Fruit fly (Drosophila melanogaster) whole organism, wandering third instar larva: ENCODE results near the gene Abd-B.

Experiments
- Abd-B ChIP-seq: fragments of >200 bp; optimal IDR thresholded peaks from 2 replicates; lab custom pipeline; 2017; ENCODE audit warnings: missing biosample characterization, missing genetic modification characterization
- CG9705 ChIP-seq: fragments of 200-800 bp; sonication (Bioruptor generic); optimal IDR thresholded peaks from 2 replicates; lab custom pipeline; 2018; ENCODE audit warnings: missing biosample characterization, mild to moderate bottlenecking, missing genetic modification characterization
- CrebA ChIP-seq: fragments of 200-800 bp; sonication (Bioruptor generic); optimal IDR thresholded peaks from 2 replicates; lab custom pipeline; 2016; ENCODE audit warnings: missing biosample characterization, mild to moderate bottlenecking, missing genetic modification characterization, borderline replicate concordance
- Dif ChIP-seq: fragments of 200-275, 200-300 bp; sonication (Bioruptor generic); optimal IDR thresholded peaks from 2 replicates; lab custom pipeline; 2018; ENCODE audit warnings: missing biosample characterization, missing genetic modification characterization; ENCODE audit not compliant: partially characterized antibody
- GATAd ChIP-seq: sonication (Bioruptor generic); optimal IDR thresholded peaks from 2 replicates; lab custom pipeline; 2016; ENCODE audit warnings: missing biosample characterization, missing genetic modification characterization
- HLH106 ChIP-seq: fragments of 200-800 bp; optimal IDR thresholded peaks from 3 replicates; lab custom pipeline; 2019; ENCODE audit warnings: missing biosample characterization, mild to moderate bottlenecking, missing genetic modification characterization, moderate library complexity
- Hnf4 ChIP-seq: fragments of 200-800 bp; sonication (Bioruptor generic); optimal IDR thresholded peaks from 2 replicates; lab custom pipeline; 2016; ENCODE audit warnings: missing biosample characterization, mild to moderate bottlenecking, missing genetic modification characterization
- Hr78 ChIP-seq: fragments of >200 bp; optimal IDR thresholded peaks from 2 replicates; lab custom pipeline; 2017; ENCODE audit warnings: missing biosample characterization, missing genetic modification characterization
- Hr83 ChIP-seq: fragments of 200-300 bp; sonication (Bioruptor generic); optimal IDR thresholded peaks from 2 replicates; lab custom pipeline; 2016; ENCODE audit warnings: missing biosample characterization, mild to moderate bottlenecking, missing genetic modification characterization, moderate library complexity; ENCODE audit not compliant: poor library complexity, severe bottlenecking
- Myc ChIP-seq: fragments of >200 bp; optimal IDR thresholded peaks from 2 replicates; lab custom pipeline; 2017
- OdsH ChIP-seq: fragments of 200-800 bp; sonication (Bioruptor generic); optimal IDR thresholded peaks from 2 replicates; lab custom pipeline; 2016; ENCODE audit warnings: missing biosample characterization, mild to moderate bottlenecking, missing genetic modification characterization
- Rel ChIP-seq, 2 experiments: fragments of 200-800 bp; sonication (Bioruptor generic) in 1 of 2; optimal IDR thresholded peaks; 2 replicates in 1 of 2; 3 replicates in 1 of 2; lab custom pipeline; 2016 to 2019; ENCODE audit warnings: mild to moderate bottlenecking in 2 of 2, missing biosample characterization in 2 of 2, missing genetic modification characterization in 2 of 2, moderate library complexity in 1 of 2
- Sp1 ChIP-seq: fragments of 200-800 bp; sonication (Bioruptor generic); optimal IDR thresholded peaks from 3 replicates; lab custom pipeline; 2019; ENCODE audit warnings: missing biosample characterization, mild to moderate bottlenecking, missing genetic modification characterization, moderate library complexity
- br ChIP-seq: fragments of 200-800 bp; sonication (Bioruptor generic); optimal IDR thresholded peaks from 2 replicates; lab custom pipeline; 2016; ENCODE audit warnings: missing biosample characterization, missing genetic modification characterization
- dl ChIP-seq, 2 experiments: fragments of 175-275, 200-275 bp in 1 of 2; fragments of 200-275 bp in 1 of 2; sonication (Bioruptor generic); optimal IDR thresholded peaks; lab custom pipeline; 2018; ENCODE audit warnings: mild to moderate bottlenecking in 2 of 2, missing biosample characterization in 2 of 2, missing genetic modification characterization in 2 of 2, moderate library complexity in 2 of 2; ENCODE audit not compliant: partially characterized antibody in 2 of 2, insufficient read depth in 1 of 2
- dmrt93B ChIP-seq: fragments of 200-800 bp; sonication (Bioruptor generic); optimal IDR thresholded peaks from 2 replicates; lab custom pipeline; 2018; ENCODE audit warnings: missing biosample characterization, mild to moderate bottlenecking, missing genetic modification characterization
- dsf ChIP-seq: sonication (Bioruptor generic); optimal IDR thresholded peaks from 2 replicates; lab custom pipeline; 2016; ENCODE audit warnings: missing biosample characterization, missing genetic modification characterization, borderline replicate concordance
- ey ChIP-seq: fragments of 200-800 bp; sonication (Bioruptor generic); optimal IDR thresholded peaks from 2 replicates; lab custom pipeline; 2016; ENCODE audit warnings: missing biosample characterization, missing genetic modification characterization
- foxo ChIP-seq, 2 experiments: fragments of 200-800 bp; sonication (Bioruptor generic); optimal IDR thresholded peaks; 2 replicates in 1 of 2; 3 replicates in 1 of 2; lab custom pipeline; 2016 to 2017; ENCODE audit warnings: missing biosample characterization in 2 of 2, missing genetic modification characterization in 2 of 2
- fru ChIP-seq: fragments of 200-800 bp; sonication (Bioruptor generic); optimal IDR thresholded peaks from 3 replicates; lab custom pipeline; 2016; ENCODE audit warnings: missing biosample characterization, mild to moderate bottlenecking, missing genetic modification characterization
- h ChIP-seq: fragments of 200-800 bp; sonication (Bioruptor generic); optimal IDR thresholded peaks from 3 replicates; lab custom pipeline; 2016; ENCODE audit warnings: missing biosample characterization, mild to moderate bottlenecking, missing genetic modification characterization
- jim ChIP-seq: fragments of 175-275, 200-325 bp; sonication (Bioruptor generic); optimal IDR thresholded peaks from 2 replicates; lab custom pipeline; 2016; ENCODE audit warnings: missing biosample characterization, mild to moderate bottlenecking, missing genetic modification characterization
- lola ChIP-seq: fragments of >200 bp; optimal IDR thresholded peaks from 2 replicates; lab custom pipeline; 2017; ENCODE audit warnings: missing biosample characterization, missing genetic modification characterization
- pan ChIP-seq: fragments of >200 bp; optimal IDR thresholded peaks from 2 replicates; lab custom pipeline; 2017
- psq ChIP-seq: fragments of 200-800 bp; sonication (Bioruptor generic); optimal IDR thresholded peaks from 3 replicates; lab custom pipeline; 2017; ENCODE audit warnings: missing biosample characterization, mild to moderate bottlenecking, missing genetic modification characterization, moderate library complexity
- rgr ChIP-seq: fragments of 200-800 bp; sonication (Bioruptor generic); optimal IDR thresholded peaks from 3 replicates; lab custom pipeline; 2016; ENCODE audit warnings: missing biosample characterization, mild to moderate bottlenecking, missing genetic modification characterization
- sage ChIP-seq: fragments of 200-800 bp; sonication (Bioruptor generic); optimal IDR thresholded peaks from 2 replicates; lab custom pipeline; 2016; ENCODE audit warnings: missing biosample characterization, mild to moderate bottlenecking, missing genetic modification characterization
- sv ChIP-seq: fragments of 200-800 bp; sonication (Bioruptor generic); optimal IDR thresholded peaks from 3 replicates; lab custom pipeline; 2016; ENCODE audit warnings: missing biosample characterization, missing genetic modification characterization
- tai ChIP-seq: sonication (Bioruptor generic); optimal IDR thresholded peaks from 2 replicates; lab custom pipeline; 2016; ENCODE audit warnings: missing biosample characterization, missing genetic modification characterization
- usp ChIP-seq: fragments of >200 bp; optimal IDR thresholded peaks from 2 replicates; lab custom pipeline; 2017; ENCODE audit warnings: missing biosample characterization, missing genetic modification characterization

The Abd-B gene

DNA sequence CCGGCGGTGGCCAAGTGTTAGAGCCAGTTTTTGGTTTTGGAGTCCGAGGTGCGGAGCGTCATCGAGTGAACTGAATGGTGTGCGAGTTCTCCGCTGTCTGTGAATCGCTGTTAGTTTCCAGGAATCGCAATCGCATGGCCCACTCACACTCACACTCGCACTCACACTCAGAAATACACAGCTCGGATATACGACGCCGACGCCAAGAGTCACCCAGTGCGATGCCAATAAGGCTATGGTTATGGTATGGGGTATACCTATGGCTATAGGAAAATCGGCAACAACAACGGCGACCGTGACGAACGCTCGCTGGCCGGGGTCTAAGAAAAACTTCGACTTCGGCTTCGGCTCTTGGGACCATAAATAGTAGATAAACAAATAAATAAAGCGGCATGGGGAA, at the start of gene Abd-B:
Gene Abd-B (minus strand): TSS at position 101 of the 400 bp plus-strand sequence.
- TF ChIP-seq dsf (GFP tag; lab: Kevin White, UChicago) (no peak), Hr78 (GFP tag; lab: Kevin White, UChicago) (no peak), foxo (GFP tag; optimal IDR thresholded peaks at IDR 0.05; lab: Kevin White, UChicago) (no peak)
- TF ChIP-seq, all 38 proteins: peak for 0

DNA sequence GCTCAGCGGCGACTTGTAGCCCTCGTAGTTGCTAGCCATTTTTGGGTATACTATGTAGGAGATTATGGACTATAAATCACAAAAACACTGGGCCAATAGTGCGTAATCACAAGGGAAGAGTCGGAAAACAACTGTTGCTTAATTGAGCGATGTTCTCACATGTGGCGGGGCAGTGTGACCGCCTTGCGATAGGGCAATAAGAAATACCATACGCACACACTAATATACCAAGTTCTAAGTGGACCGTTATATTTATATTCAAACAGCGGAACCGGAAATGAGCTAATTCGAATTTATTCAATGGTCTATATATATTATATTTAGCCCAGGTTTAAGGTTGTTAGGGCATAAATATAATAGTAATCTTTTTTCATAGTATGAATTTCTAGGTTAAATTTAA, 48.9 kb upstream of the Abd-B start, which contains the start of gene Adsl:
Gene Adsl (minus strand): TSS at position 165 of the 400 bp plus-strand sequence.
- TF ChIP-seq br (peak; percentile 29), Hnf4 (peak; percentile 38), CG9705 (GFP tag; lab: Kevin White, UChicago) (peak; percentile 65), foxo (GFP tag; optimal IDR thresholded peaks at IDR 0.05; lab: Kevin White, UChicago) (peak in 1 of 2 experiments; percentile 37), h (GFP tag; lab: Kevin White, UChicago) (peak; percentile 57), rgr (GFP tag; lab: Kevin White, UChicago) (no peak), dmrt93B (GFP tag; lab: Kevin White, UChicago) (peak; percentile 63), sv (peak; percentile 15), Dif (GFP tag; lab: Kevin White, UChicago) (no peak), Hr83 (GFP tag; lab: Kevin White, UChicago) (peak; percentile 46), sage (GFP tag; lab: Kevin White, UChicago) (peak; percentile 34), HLH106 (tag; lab: Kevin White, UChicago) (peak; percentile 54), OdsH (GFP tag; lab: Kevin White, UChicago) (peak; percentile 53), Sp1 (GFP tag; lab: Kevin White, UChicago) (peak; percentile 66), ey (GFP tag; lab: Kevin White, UChicago) (no peak), CrebA (GFP tag; lab: Kevin White, UChicago) (peak; percentile 32), fru (GFP tag; lab: Kevin White, UChicago) (no peak)

DNA sequence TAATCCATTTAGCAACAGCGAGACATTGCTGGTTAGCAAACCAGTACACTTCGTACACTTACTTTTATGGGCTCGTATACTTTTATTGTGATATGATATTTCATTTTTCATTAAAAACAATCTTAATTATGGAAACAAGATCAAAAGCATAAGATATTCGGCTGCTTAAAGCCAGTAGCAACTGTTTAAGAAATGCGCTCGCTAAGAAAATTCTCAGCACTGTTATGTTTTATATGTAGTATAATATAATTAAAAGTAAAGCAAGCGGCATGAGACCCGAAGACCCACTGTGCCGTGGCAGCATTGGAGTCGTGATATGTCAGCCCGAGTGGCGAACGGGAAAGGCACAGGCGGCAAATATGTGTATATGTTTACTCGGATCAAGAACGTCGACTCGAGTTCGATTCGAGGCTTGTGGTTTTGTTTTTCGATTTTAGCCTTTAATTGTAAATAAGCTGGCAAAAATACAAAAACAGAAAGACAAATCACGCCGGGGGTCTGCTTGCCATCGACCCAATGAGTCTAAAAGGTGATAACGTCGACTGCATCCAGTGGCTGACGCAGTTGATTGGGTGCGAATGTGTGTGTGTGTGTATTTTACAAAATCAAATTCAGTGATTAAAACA, 47.0 kb upstream of the Abd-B start:
- TF ChIP-seq psq (GFP tag; lab: Kevin White, UChicago), result no peak
- TF ChIP-seq Rel (GFP tag; optimal IDR thresholded peaks at IDR 0.05; lab: Kevin White, UChicago), result no peak
- TF ChIP-seq Rel (tag; optimal IDR thresholded peaks at IDR 0.05; lab: Kevin White, UChicago), result peak; percentile 39

DNA sequence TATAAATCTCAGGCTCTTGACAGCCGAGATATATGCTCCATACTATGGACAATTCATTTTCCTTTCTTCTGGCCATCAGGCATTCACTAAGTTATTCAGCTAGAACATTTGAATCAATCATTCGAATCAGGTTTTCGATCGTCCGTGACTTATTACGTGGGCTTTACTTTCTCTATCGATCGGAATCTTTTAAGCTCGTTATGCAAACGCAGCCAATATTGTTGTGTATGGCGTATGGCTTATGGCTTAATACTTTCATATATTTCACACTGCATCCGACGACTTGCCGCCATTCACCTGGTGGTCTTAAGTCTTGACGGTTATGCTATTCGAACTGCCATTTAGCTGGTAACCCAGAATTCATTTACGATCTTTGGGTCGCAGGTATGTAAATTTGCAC, 44.2 kb upstream of the Abd-B start:
- TF ChIP-seq jim (GFP tag; lab: Kevin White, UChicago) (no peak), sv (no peak), GATAd (GFP tag; lab: Kevin White, UChicago) (no peak), dl (GFP tag; optimal IDR thresholded peaks at IDR 0.05; lab: Kevin White, UChicago; ENCODE audit: insufficient read depth in 1 of 2, partially characterized antibody in 2 of 2) (no peak), OdsH (GFP tag; lab: Kevin White, UChicago) (no peak), h (GFP tag; lab: Kevin White, UChicago) (no peak), Dif (GFP tag; lab: Kevin White, UChicago) (no peak), lola (no peak), HLH106 (tag; lab: Kevin White, UChicago) (no peak), tai (no peak), fru (GFP tag; lab: Kevin White, UChicago) (no peak), rgr (GFP tag; lab: Kevin White, UChicago) (no peak)

DNA sequence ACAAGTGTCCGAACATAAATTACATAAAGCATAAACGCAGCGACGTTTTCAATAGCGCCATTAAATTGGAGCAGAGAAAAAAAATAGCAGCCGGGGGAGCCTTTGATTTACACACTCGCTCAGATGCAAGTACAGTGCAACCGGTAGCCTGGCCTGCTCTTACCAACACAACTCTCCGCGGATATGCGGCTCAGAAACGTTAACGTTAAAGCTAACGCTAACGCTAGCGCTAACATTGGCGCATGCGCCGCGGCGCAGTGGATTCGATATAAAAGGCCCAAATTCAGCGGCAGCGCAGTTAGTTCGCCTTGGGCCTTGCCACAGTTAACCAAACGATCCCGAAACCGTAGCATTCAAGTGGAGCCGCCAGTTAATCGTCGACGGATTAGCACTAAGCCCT, 42.2 kb upstream of the Abd-B start, which contains the start of gene Pxd:
Gene Pxd (plus strand): TSS at position 301 of the 400 bp plus-strand sequence.
- TF ChIP-seq dsf (GFP tag; lab: Kevin White, UChicago), result no peak
- no peak for TF ChIP-seq br
- no peak for TF ChIP-seq CrebA (GFP tag; lab: Kevin White, UChicago)
- no peak for TF ChIP-seq lola
- TF ChIP-seq rgr (GFP tag; lab: Kevin White, UChicago), result no peak
- TF ChIP-seq pan (lab: Kevin White, UChicago), result no peak
- no peak for TF ChIP-seq Hr78 (GFP tag; lab: Kevin White, UChicago)
- no peak for TF ChIP-seq tai
- no peak for TF ChIP-seq h (GFP tag; lab: Kevin White, UChicago)
- no peak for TF ChIP-seq fru (GFP tag; lab: Kevin White, UChicago)
- no peak for TF ChIP-seq Abd-B (GFP tag; lab: Kevin White, UChicago)
- TF ChIP-seq sv, result no peak
- TF ChIP-seq GATAd (GFP tag; lab: Kevin White, UChicago), result no peak
- TF ChIP-seq usp (GFP tag; lab: Kevin White, UChicago), result no peak
- no peak for TF ChIP-seq ey (GFP tag; lab: Kevin White, UChicago)
- no peak for TF ChIP-seq psq (GFP tag; lab: Kevin White, UChicago)
- TF ChIP-seq Myc (lab: Kevin White, UChicago), result no peak
- no peak for TF ChIP-seq Dif (GFP tag; lab: Kevin White, UChicago)
- no peak for TF ChIP-seq Sp1 (GFP tag; lab: Kevin White, UChicago)
